Fruit fly (Drosophila melanogaster): ENCODE results near the gene CG44153.
A peak's percentile ranks its signal among the peaks of the same experiment; 100 is the strongest.

Gene CG44153

DNA sequence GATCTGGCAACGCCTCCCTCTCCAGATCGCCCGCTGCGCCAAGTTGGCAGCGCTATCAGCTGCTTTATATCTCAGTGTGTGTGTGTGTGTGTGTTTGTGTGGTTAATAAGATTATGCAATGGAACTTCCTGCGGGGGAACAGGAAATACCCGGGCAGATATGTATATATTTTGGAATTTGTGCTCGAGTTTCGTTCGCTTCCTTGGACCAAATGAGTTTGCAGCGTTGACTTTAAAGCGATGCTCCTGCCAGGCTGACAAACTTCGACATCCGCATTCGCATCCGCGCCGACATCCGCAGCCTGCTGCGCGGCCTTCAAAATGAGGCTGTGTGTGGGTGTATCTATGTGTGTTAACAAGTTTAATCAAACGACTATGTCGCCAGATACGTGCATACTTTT is 36.7 kb downstream of the CG44153 start (continued):
- TF ChIP-seq Kr (GFP tag; optimal IDR thresholded peaks at IDR 0.05): no peak
- peak; percentile 43 for TF ChIP-seq nmo (GFP tag; optimal IDR thresholded peaks at IDR 0.05)
- no peak for TF ChIP-seq Hr78 (GFP tag; optimal IDR thresholded peaks at IDR 0.05)
- TF ChIP-seq CG7963 (GFP tag; IDR thresholded peaks at IDR 0.05; ENCODE audit: partially characterized antibody): no peak
- TF ChIP-seq Dad (GFP tag; optimal IDR thresholded peaks at IDR 0.05): no peak
- no peak for TF ChIP-seq zen2 (GFP tag; IDR thresholded peaks at IDR 0.05; ENCODE audit: partially characterized antibody)
- TF ChIP-seq Ets97D (GFP tag; optimal IDR thresholded peaks at IDR 0.05): peak; percentile 92
- no peak for TF ChIP-seq insv (GFP tag; optimal IDR thresholded peaks at IDR 0.05)
- TF ChIP-seq CG10267 (tag; optimal IDR thresholded peaks at IDR 0.05): peak; percentile 60
- no peak for TF ChIP-seq Adf1 (GFP tag; IDR thresholded peaks at IDR 0.05)
- TF ChIP-seq CG31365 (tag; optimal IDR thresholded peaks at IDR 0.05): peak; percentile 52
- no peak for TF ChIP-seq gsb-n (tag; optimal IDR thresholded peaks at IDR 0.05)
- TF ChIP-seq CG10654 (GFP tag; optimal IDR thresholded peaks at IDR 0.05): no peak
- 0 out of 2 replicates have a peak, but pooled peaks have one; percentile 10 for TF ChIP-seq lmd (GFP tag; IDR thresholded peaks at IDR 0.05)
- TF ChIP-seq CG4328 (GFP tag; optimal IDR thresholded peaks at IDR 0.05): peak; percentile 26
- TF ChIP-seq seq (GFP tag; IDR thresholded peaks at IDR 0.05): no peak
- no peak for TF ChIP-seq schlank (tag; optimal IDR thresholded peaks at IDR 0.05)
- no peak for TF ChIP-seq Sox102F (GFP tag; optimal IDR thresholded peaks at IDR 0.05)
- TF ChIP-seq wor (GFP tag; IDR thresholded peaks at IDR 0.05): no peak
- no peak for TF ChIP-seq zfh2 (GFP tag; optimal IDR thresholded peaks at IDR 0.05)
- TF ChIP-seq Atf3 (GFP tag; optimal IDR thresholded peaks at IDR 0.05): no peak
- TF ChIP-seq amos (GFP tag; IDR thresholded peaks at IDR 0.05; ENCODE audit: partially characterized antibody): no peak
- no peak for TF ChIP-seq CG16815 (GFP tag; optimal IDR thresholded peaks at IDR 0.05)
- TF ChIP-seq CG18619 (GFP tag; optimal IDR thresholded peaks at IDR 0.05): no peak
- TF ChIP-seq B-H1 (GFP tag; IDR thresholded peaks at IDR 0.05): no peak
- peak; percentile 49 for TF ChIP-seq CG10274 (GFP tag; optimal IDR thresholded peaks at IDR 0.05)
- TF ChIP-seq yki (optimal IDR thresholded peaks at IDR 0.05): no peak
- TF ChIP-seq CG30020 (tag; optimal IDR thresholded peaks at IDR 0.05): no peak
- no peak for TF ChIP-seq Gug (GFP tag; IDR thresholded peaks at IDR 0.05)
- no peak for TF ChIP-seq corto (GFP tag; optimal IDR thresholded peaks at IDR 0.05)
- no peak for TF ChIP-seq jigr1 (GFP tag; IDR thresholded peaks at IDR 0.05)
- TF ChIP-seq grn (GFP tag; optimal IDR thresholded peaks at IDR 0.05): no peak
- no peak for TF ChIP-seq Atf-2 (GFP tag; optimal IDR thresholded peaks at IDR 0.05)
- TF ChIP-seq ato (GFP tag; IDR thresholded peaks at IDR 0.05; ENCODE audit: partially characterized antibody): no peak
- TF ChIP-seq CG4360 (GFP tag; IDR thresholded peaks at IDR 0.05): no peak
- no peak for TF ChIP-seq CG1603 (tag; optimal IDR thresholded peaks at IDR 0.05)
- no peak for TF ChIP-seq btn (GFP tag; optimal IDR thresholded peaks at IDR 0.05)
- no peak for TF ChIP-seq CG12659 (GFP tag; optimal IDR thresholded peaks at IDR 0.05)
- TF ChIP-seq CoRest (tag; optimal IDR thresholded peaks at IDR 0.05): no peak
- TF ChIP-seq cg (GFP tag; optimal IDR thresholded peaks at IDR 0.05): no peak
- no peak for TF ChIP-seq CG31224 (GFP tag; IDR thresholded peaks at IDR 0.05)
- TF ChIP-seq stwl (tag; optimal IDR thresholded peaks at IDR 0.05): no peak
- TF ChIP-seq Fer1 (GFP tag; optimal IDR thresholded peaks at IDR 0.05): peak; percentile 83
- peak; percentile 74 for TF ChIP-seq fd64A (GFP tag; optimal IDR thresholded peaks at IDR 0.05)
- no peak for TF ChIP-seq ash1 (GFP tag; optimal IDR thresholded peaks at IDR 0.05)
- no peak for TF ChIP-seq grau (tag; optimal IDR thresholded peaks at IDR 0.05)
- TF ChIP-seq ATbp (GFP tag; optimal IDR thresholded peaks at IDR 0.05): no peak
- peak; percentile 37 for TF ChIP-seq CG6813 (GFP tag; optimal IDR thresholded peaks at IDR 0.05)
- no peak for TF ChIP-seq CG7745 (tag; optimal IDR thresholded peaks at IDR 0.05)
- TF ChIP-seq slp2 (GFP tag; optimal IDR thresholded peaks at IDR 0.05): no peak
- no peak for TF ChIP-seq CG5245 (GFP tag; optimal IDR thresholded peaks at IDR 0.05)

Data from whole organism, embryonic.